Fruit fly (Drosophila melanogaster): ENCODE measurements around the gene RpL36.

- TF ChIP-seq Abd-B (GFP tag; optimal IDR thresholded peaks at IDR 0.05) = no peak
- no peak for TF ChIP-seq rgr (GFP tag; optimal IDR thresholded peaks at IDR 0.05)
- TF ChIP-seq psq (GFP tag; optimal IDR thresholded peaks at IDR 0.05) = no peak
- TF ChIP-seq dmrt93B (GFP tag; optimal IDR thresholded peaks at IDR 0.05) = no peak
- TF ChIP-seq usp (GFP tag; optimal IDR thresholded peaks at IDR 0.05) = no peak
- no peak for TF ChIP-seq fru (GFP tag; optimal IDR thresholded peaks at IDR 0.05)
- no peak for TF ChIP-seq Myc (optimal IDR thresholded peaks at IDR 0.05)
- TF ChIP-seq ey (GFP tag; optimal IDR thresholded peaks at IDR 0.05) = no peak
- TF ChIP-seq tai (GFP tag; optimal IDR thresholded peaks at IDR 0.05) = no peak
- TF ChIP-seq OdsH (GFP tag; optimal IDR thresholded peaks at IDR 0.05) = no peak
- TF ChIP-seq h (GFP tag; optimal IDR thresholded peaks at IDR 0.05) = no peak
- TF ChIP-seq sage (GFP tag; optimal IDR thresholded peaks at IDR 0.05) = no peak
- TF ChIP-seq CrebA (GFP tag; optimal IDR thresholded peaks at IDR 0.05; ENCODE audit: borderline replicate concordance) = no peak
Observed at dm6 chrX:654221-654620, 24.9 kb upstream of the RpL36 start.
